Worm (Caenorhabditis elegans) whole organism, L3 larva: ENCODE data around the gene spe-49.

Source experiments
- R02D3.7 ChIP-seq: fragments of 150-350 bp; optimal IDR thresholded peaks from 2 replicates; lab custom pipeline; 2014; ENCODE audit warnings: missing biosample characterization, missing genetic modification characterization
- ceh-82 ChIP-seq: fragments of 150-350 bp; optimal IDR thresholded peaks from 2 replicates; lab custom pipeline; 2014; ENCODE audit warnings: missing biosample characterization, missing genetic modification characterization
- elt-2 ChIP-seq: sonication (generic microtip); optimal IDR thresholded peaks from 2 replicates; lab custom pipeline; 2016; ENCODE audit warnings: missing genetic modification reagents, mild to moderate bottlenecking, missing genetic modification characterization, missing compliant biosample characterization
- fos-1 ChIP-seq: fragments of 150-350 bp; optimal IDR thresholded peaks from 2 replicates; lab custom pipeline; 2014; ENCODE audit warnings: missing biosample characterization, missing genetic modification characterization
- pha-4 ChIP-seq: fragments of 150-350 bp; optimal IDR thresholded peaks from 2 replicates; lab custom pipeline; 2014; ENCODE audit warnings: missing biosample characterization, missing genetic modification reagents, missing genetic modification characterization
- unc-62 ChIP-seq: fragments of 150-350 bp; sonication (generic microtip); optimal IDR thresholded peaks from 4 replicates; lab custom pipeline; 2014; ENCODE audit warnings: missing biosample characterization, missing genetic modification reagents, missing genetic modification characterization
- zag-1 ChIP-seq: fragments of 150-350 bp; optimal IDR thresholded peaks from 2 replicates; lab custom pipeline; 2014; ENCODE audit warnings: missing biosample characterization, missing genetic modification characterization

DNA sequence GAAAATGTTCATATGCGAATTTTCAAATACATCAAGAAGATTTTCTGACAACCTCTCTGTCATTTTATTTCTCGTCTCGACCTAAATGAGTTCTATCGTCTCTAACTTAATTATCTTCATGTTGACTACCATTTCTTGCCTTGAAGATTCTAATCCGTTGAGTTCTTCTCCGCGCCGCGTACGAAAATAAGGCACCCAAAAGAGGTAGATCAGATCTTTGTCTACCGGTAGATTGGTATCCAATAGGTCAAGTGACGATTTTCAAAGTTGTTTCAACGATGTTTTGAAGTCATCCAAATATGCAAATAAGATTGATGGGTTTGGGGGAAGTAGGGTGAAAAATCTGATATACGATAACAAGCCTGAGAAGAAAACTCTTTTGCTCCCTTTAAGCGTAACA is 27.2 kb upstream of the spe-49 start:
- TF ChIP-seq pha-4 (tag; lab: Kevin White, UChicago), result no peak
- TF ChIP-seq unc-62 (GFP tag; lab: Kevin White, UChicago), result no peak
- no peak for TF ChIP-seq ceh-82 (tag; lab: Kevin White, UChicago)
- no peak for TF ChIP-seq elt-2 (tag; lab: Kevin White, UChicago)
- no peak for TF ChIP-seq R02D3.7 (tag; lab: Kevin White, UChicago)
- no peak for TF ChIP-seq zag-1 (tag; lab: Kevin White, UChicago)
- TF ChIP-seq fos-1 (tag; lab: Kevin White, UChicago), result no peak
